Worm (Caenorhabditis elegans) whole organism, L4 larva: ENCODE measurements around the gene F19B2.5.

ENCODE experiments used
- F37D6.2 ChIP-seq: sonication (generic microtip); optimal IDR thresholded peaks from 2 replicates; lab custom pipeline; 2016; ENCODE audit warnings: mild to moderate bottlenecking, missing genetic modification characterization, missing compliant biosample characterization
- T26A8.4 ChIP-seq: fragments of 200-800 bp; sonication (Bioruptor generic); IDR thresholded peaks from 2 replicates; pipeline ENCODE4 v1.3.6; 2022; ENCODE audit warnings: missing genetic modification characterization, missing compliant biosample characterization
- Y105C5A.15 ChIP-seq: fragments of 200-800 bp; sonication (Bioruptor generic); IDR thresholded peaks from 2 replicates; pipeline ENCODE4 v1.3.6; 2022; ENCODE audit warnings: missing genetic modification characterization, missing compliant biosample characterization
- Y5F2A.4 ChIP-seq: fragments of 200-800 bp; sonication (Bioruptor generic); optimal IDR thresholded peaks from 2 replicates; lab custom pipeline; 2018; ENCODE audit warnings: mild to moderate bottlenecking, missing genetic modification characterization, missing compliant biosample characterization
- ZK337.2 ChIP-seq: fragments of 200-800 bp; sonication (Bioruptor generic); IDR thresholded peaks from 2 replicates; pipeline ENCODE4 v1.3.6; 2022; ENCODE audit warnings: missing genetic modification reagents, missing genetic modification characterization, missing compliant biosample characterization
- ZK546.5 ChIP-seq, 2 experiments: sonication (generic microtip); optimal IDR thresholded peaks; 2 replicates each; lab custom pipeline; 2017; ENCODE audit warnings: missing biosample characterization in 2 of 2, missing genetic modification characterization in 2 of 2
- ama-1 ChIP-seq: fragments of 150-350 bp; optimal IDR thresholded peaks from 2 replicates; lab custom pipeline; 2014; ENCODE audit warnings: inconsistent platforms, mixed read lengths
- attf-4 ChIP-seq: sonication (generic microtip); optimal IDR thresholded peaks from 3 replicates; lab custom pipeline; 2017; ENCODE audit warnings: missing biosample characterization, missing genetic modification characterization
- ceh-62 ChIP-seq: sonication (generic microtip); optimal IDR thresholded peaks from 2 replicates; lab custom pipeline; 2017; ENCODE audit warnings: missing biosample characterization, missing genetic modification characterization
- ces-1 ChIP-seq: fragments of 150-350 bp; sonication (generic microtip); optimal IDR thresholded peaks from 4 replicates; lab custom pipeline; 2014; ENCODE audit warnings: missing biosample characterization, missing genetic modification reagents, missing genetic modification characterization
- daf-8 ChIP-seq: fragments of 200-800 bp; sonication (Bioruptor generic); IDR thresholded peaks from 2 replicates; pipeline ENCODE4 v1.3.6; 2022; ENCODE audit warnings: missing genetic modification characterization, missing compliant biosample characterization
- dmd-6 ChIP-seq: fragments of 200-800 bp; sonication (Bioruptor generic); IDR thresholded peaks from 2 replicates; pipeline ENCODE4 v1.3.6; 2022; ENCODE audit warnings: missing genetic modification reagents, missing genetic modification characterization, missing compliant biosample characterization
- dmd-8 ChIP-seq: fragments of 200-800 bp; sonication (Bioruptor generic); IDR thresholded peaks from 2 replicates; pipeline ENCODE4 v1.3.6; 2022; ENCODE audit warnings: missing genetic modification characterization, missing compliant biosample characterization
- dmd-9 ChIP-seq: fragments of 200-800 bp; sonication (Bioruptor generic); IDR thresholded peaks from 2 replicates; pipeline ENCODE4 v1.3.6; 2022; ENCODE audit warnings: missing genetic modification reagents, missing genetic modification characterization, missing compliant biosample characterization
- dpl-1 ChIP-seq: fragments of 150-350 bp; optimal IDR thresholded peaks from 2 replicates; lab custom pipeline; 2014; ENCODE audit warnings: missing biosample characterization, missing genetic modification reagents, missing genetic modification characterization
- dve-1 ChIP-seq: sonication (generic microtip); optimal IDR thresholded peaks from 2 replicates; lab custom pipeline; 2017; ENCODE audit warnings: antibody characterized with exemption, mild to moderate bottlenecking, missing genetic modification characterization, missing compliant biosample characterization; ENCODE audit not compliant: insufficient read depth
- egl-27 ChIP-seq: sonication (generic microtip); optimal IDR thresholded peaks from 3 replicates; lab custom pipeline; 2017; ENCODE audit warnings: missing biosample characterization, missing genetic modification reagents, missing genetic modification characterization
- gei-8 ChIP-seq: fragments of 200-800 bp; sonication (Bioruptor generic); optimal IDR thresholded peaks from 2 replicates; lab custom pipeline; 2018; ENCODE audit warnings: mild to moderate bottlenecking, missing genetic modification characterization, missing compliant biosample characterization
- hlh-11 ChIP-seq: fragments of 200-800 bp; sonication (Bioruptor generic); optimal IDR thresholded peaks from 2 replicates; lab custom pipeline; 2018; ENCODE audit warnings: mild to moderate bottlenecking, missing genetic modification characterization, missing compliant biosample characterization
- hlh-30 ChIP-seq: sonication (generic microtip); optimal IDR thresholded peaks from 2 replicates; lab custom pipeline; 2017; ENCODE audit warnings: antibody characterized with exemption, mild to moderate bottlenecking, missing genetic modification characterization, missing compliant biosample characterization; ENCODE audit not compliant: insufficient read depth
- lim-7 ChIP-seq: fragments of 200-800 bp; sonication (Bioruptor generic); IDR thresholded peaks from 2 replicates; pipeline ENCODE4 v1.3.6; 2022; ENCODE audit warnings: missing genetic modification characterization, missing compliant biosample characterization
- lin-15B ChIP-seq: fragments of 150-350 bp; sonication (generic microtip); optimal IDR thresholded peaks from 3 replicates; lab custom pipeline; 2014; ENCODE audit warnings: missing biosample characterization, missing genetic modification characterization
- lin-38 ChIP-seq: fragments of 200-800 bp; sonication (Bioruptor generic); IDR thresholded peaks from 2 replicates; pipeline ENCODE4 v1.3.6; 2022; ENCODE audit warnings: missing genetic modification reagents, missing genetic modification characterization, missing compliant biosample characterization
- madf-5 ChIP-seq, 2 experiments: fragments of 200-800 bp; sonication (Bioruptor generic); IDR thresholded peaks; 2 replicates each; pipeline ENCODE4 v1.3.6; 2022; ENCODE audit warnings: missing compliant biosample characterization in 2 of 2, missing genetic modification characterization in 2 of 2
- madf-9 ChIP-seq: fragments of 200-800 bp; sonication (Bioruptor generic); conservative IDR thresholded peaks from 2 replicates; pipeline ENCODE4 v1.3.6; 2022; ENCODE audit warnings: missing genetic modification reagents, missing genetic modification characterization, missing compliant biosample characterization
- mdt-29 ChIP-seq: fragments of 200-800 bp; sonication (Bioruptor generic); IDR thresholded peaks from 2 replicates; pipeline ENCODE4 v1.3.6; 2022; ENCODE audit warnings: missing genetic modification reagents, missing genetic modification characterization, missing compliant biosample characterization
- mep-1 ChIP-seq: fragments of 150-350 bp; sonication (generic microtip); optimal IDR thresholded peaks from 3 replicates; lab custom pipeline; 2014; ENCODE audit warnings: missing biosample characterization, missing genetic modification characterization
- mes-2 ChIP-seq: sonication (generic microtip); optimal IDR thresholded peaks from 2 replicates; lab custom pipeline; 2016; ENCODE audit warnings: missing genotype, mild to moderate bottlenecking, missing genetic modification characterization, missing compliant biosample characterization; ENCODE audit not compliant: poor library complexity, severe bottlenecking
- mxl-3 ChIP-seq: fragments of 200-800 bp; sonication (Bioruptor generic); optimal IDR thresholded peaks from 2 replicates; lab custom pipeline; 2018; ENCODE audit warnings: mild to moderate bottlenecking, missing genetic modification characterization, missing compliant biosample characterization
- nhr-11 ChIP-seq: fragments of 150-350 bp; optimal IDR thresholded peaks from 2 replicates; lab custom pipeline; 2014; ENCODE audit warnings: missing biosample characterization, missing genetic modification characterization
- nhr-111 ChIP-seq: fragments of 200-800 bp; sonication (Bioruptor generic); optimal IDR thresholded peaks from 2 replicates; lab custom pipeline; 2018; ENCODE audit warnings: mild to moderate bottlenecking, missing genetic modification characterization, missing compliant biosample characterization
- nhr-41 ChIP-seq: fragments of 200-800 bp; sonication (Bioruptor generic); IDR thresholded peaks from 2 replicates; pipeline ENCODE4 v1.3.6; 2022; ENCODE audit warnings: missing genetic modification reagents, missing genetic modification characterization, missing compliant biosample characterization
- nhr-42 ChIP-seq: fragments of 200-800 bp; sonication (Bioruptor generic); IDR thresholded peaks from 2 replicates; pipeline ENCODE4 v1.3.6; 2022; ENCODE audit warnings: missing genetic modification characterization, missing compliant biosample characterization
- nhr-48 ChIP-seq: sonication (generic microtip); optimal IDR thresholded peaks from 2 replicates; lab custom pipeline; 2016; ENCODE audit warnings: mild to moderate bottlenecking, missing genetic modification characterization, missing compliant biosample characterization
- nhr-76 ChIP-seq: fragments of 150-350 bp; optimal IDR thresholded peaks from 2 replicates; lab custom pipeline; 2014; ENCODE audit warnings: missing biosample characterization, missing genetic modification characterization
- nhr-77 ChIP-seq: fragments of 150-350 bp; optimal IDR thresholded peaks from 2 replicates; lab custom pipeline; 2014; ENCODE audit warnings: missing biosample characterization, missing genetic modification characterization
- pha-4 ChIP-seq, 2 experiments: fragments of 150-350 bp in 1 of 2; fragments of 200-800 bp in 1 of 2; sonication (Bioruptor generic) in 1 of 2; IDR thresholded peaks in 1 of 2; optimal IDR thresholded peaks in 1 of 2; 2 replicates each; pipeline versions ENCODE4 v1.3.6 to Lab custom; 2014 to 2022; ENCODE audit warnings: missing genetic modification characterization in 2 of 2, missing genetic modification reagents in 2 of 2, missing biosample characterization in 1 of 2, missing compliant biosample characterization in 1 of 2
- rbr-2 ChIP-seq: sonication (generic microtip); optimal IDR thresholded peaks from 2 replicates; lab custom pipeline; 2016; ENCODE audit warnings: missing genotype, missing genetic modification characterization, missing compliant biosample characterization
- saeg-2 ChIP-seq: fragments of 200-800 bp; sonication (Bioruptor generic); IDR thresholded peaks from 2 replicates; pipeline ENCODE4 v1.3.6; 2022; ENCODE audit warnings: missing genetic modification reagents, missing genetic modification characterization, missing compliant biosample characterization
- sdz-12 ChIP-seq: fragments of 200-800 bp; sonication (Bioruptor generic); optimal IDR thresholded peaks from 2 replicates; lab custom pipeline; 2018; ENCODE audit warnings: mild to moderate bottlenecking, missing genetic modification characterization, missing compliant biosample characterization
- skn-1 ChIP-seq: fragments of 150-350 bp; optimal IDR thresholded peaks from 2 replicates; lab custom pipeline; 2014; ENCODE audit warnings: missing biosample characterization, missing genetic modification characterization
- snpc-4 ChIP-seq: fragments of 150-350 bp; optimal IDR thresholded peaks from 2 replicates; lab custom pipeline; 2014; ENCODE audit warnings: missing biosample characterization, missing genetic modification characterization
- unc-39 ChIP-seq: sonication (generic microtip); optimal IDR thresholded peaks from 2 replicates; lab custom pipeline; 2017; ENCODE audit warnings: missing biosample characterization, missing genetic modification characterization
- vab-7 ChIP-seq: fragments of 200-800 bp; sonication (Bioruptor generic); IDR thresholded peaks from 2 replicates; pipeline ENCODE4 v1.3.6; 2022; ENCODE audit warnings: missing genetic modification reagents, missing genetic modification characterization, missing compliant biosample characterization
- zag-1 ChIP-seq: fragments of 150-350 bp; optimal IDR thresholded peaks from 2 replicates; lab custom pipeline; 2014; ENCODE audit warnings: missing biosample characterization, missing genetic modification characterization
- zfp-3 ChIP-seq: fragments of 200-800 bp; sonication (Bioruptor generic); conservative IDR thresholded peaks from 2 replicates; pipeline ENCODE4 v1.3.6; 2022; ENCODE audit warnings: missing genetic modification reagents, missing genetic modification characterization, missing compliant biosample characterization
- zip-11 ChIP-seq: fragments of 200-800 bp; sonication (Bioruptor generic); IDR thresholded peaks from 2 replicates; pipeline ENCODE4 v1.3.6; 2022; ENCODE audit warnings: missing genetic modification characterization, missing compliant biosample characterization
- zip-2 ChIP-seq: fragments of 150-350 bp; optimal IDR thresholded peaks from 2 replicates; lab custom pipeline; 2014; ENCODE audit warnings: missing biosample characterization, missing genetic modification characterization
- ztf-7 ChIP-seq: fragments of 150-350 bp; optimal IDR thresholded peaks from 2 replicates; lab custom pipeline; 2014; ENCODE audit warnings: missing biosample characterization, missing genetic modification characterization

F19B2.5 gene

ce11 chrV:20164059-20164892 lies at the start of gene F19B2.5:
Gene F19B2.5 (minus strand): TSS chrV:20164165.
- TF ChIP-seq pha-4 (GFP tag; IDR thresholded peaks at IDR 0.05; lab: Robert Waterston, UW), result 0 out of 2 replicates have a peak, but pooled peaks have one; percentile 50
- no peak for TF ChIP-seq pha-4 (tag; optimal IDR thresholded peaks at IDR 0.05; lab: Kevin White, UChicago)
- TF ChIP-seq snpc-4 (tag; lab: Kevin White, UChicago), result no peak
- TF ChIP-seq madf-5 (GFP tag; IDR thresholded peaks at IDR 0.05; lab: Robert Waterston, UW), result no peak
- TF ChIP-seq mep-1 (tag; lab: Kevin White, UChicago), result peak; percentile 6
- no peak for TF ChIP-seq dmd-8 (GFP tag; lab: Robert Waterston, UW)
- TF ChIP-seq unc-39 (tag; lab: Kevin White, UChicago), result no peak
- no peak; the same call in 1 of the 2 replicates for TF ChIP-seq lin-38 (GFP tag; lab: Robert Waterston, UW)
- no peak for TF ChIP-seq mes-2 (tag; lab: Kevin White, UChicago)
- no peak for TF ChIP-seq ZK337.2
- no peak for TF ChIP-seq rbr-2 (tag; lab: Kevin White, UChicago)
- peak; percentile 83 for TF ChIP-seq dmd-6 (GFP tag; lab: Robert Waterston, UW)
- TF ChIP-seq nhr-42 (GFP tag; lab: Robert Waterston, UW), result 0 out of 2 replicates have a peak, but pooled peaks have one; percentile 53
- no peak for TF ChIP-seq ZK546.5 (tag; optimal IDR thresholded peaks at IDR 0.05; lab: Kevin White, UChicago)
- TF ChIP-seq nhr-76 (tag; lab: Kevin White, UChicago), result no peak
- no peak for TF ChIP-seq lim-7
- TF ChIP-seq hlh-30 (tag; lab: Kevin White, UChicago), result peak; percentile 69
- TF ChIP-seq F37D6.2 (tag; lab: Kevin White, UChicago), result no peak
- no peak for TF ChIP-seq ces-1 (GFP tag; lab: Kevin White, UChicago)
- no peak for TF ChIP-seq mxl-3 (GFP tag; lab: Kevin White, UChicago)
- TF ChIP-seq nhr-77 (tag; lab: Kevin White, UChicago), result peak; percentile 49
- no peak for TF ChIP-seq daf-8 (GFP tag; lab: Robert Waterston, UW)
- TF ChIP-seq nhr-11 (tag; lab: Kevin White, UChicago), result no peak
- peak; percentile 87; the same call in 1 of the 2 replicates for TF ChIP-seq saeg-2 (GFP tag; lab: Robert Waterston, UW)
- no peak for TF ChIP-seq lin-15B (tag; lab: Kevin White, UChicago)
- peak; percentile 60 for TF ChIP-seq gei-8 (GFP tag; lab: Kevin White, UChicago)
- peak; percentile 79 for TF ChIP-seq nhr-48
- TF ChIP-seq skn-1, result no peak
- peak; percentile 100 for TF ChIP-seq mdt-29 (GFP tag; lab: Robert Waterston, UW)
- TF ChIP-seq ama-1 (lab: Kevin White, UChicago), result peak; percentile 88
- peak; percentile 26 for TF ChIP-seq dpl-1 (GFP tag; lab: Kevin White, UChicago)
- no peak for TF ChIP-seq ceh-62 (tag; lab: Kevin White, UChicago)
- TF ChIP-seq Y5F2A.4, result no peak
- peak; percentile 49; the same call in 1 of the 2 replicates for TF ChIP-seq dmd-9 (GFP tag; lab: Robert Waterston, UW)
- no peak for TF ChIP-seq nhr-111
- TF ChIP-seq vab-7 (GFP tag; lab: Robert Waterston, UW), result no peak
- peak; percentile 74 for TF ChIP-seq T26A8.4 (GFP tag; lab: Robert Waterston, UW)
- no peak for TF ChIP-seq egl-27 (tag; lab: Kevin White, UChicago)
- peak; percentile 25 for TF ChIP-seq ztf-7 (tag; lab: Kevin White, UChicago)
- TF ChIP-seq zip-2 (tag; lab: Kevin White, UChicago), result no peak
- peak; percentile 97 for TF ChIP-seq dve-1
- TF ChIP-seq nhr-41, result 0 out of 2 replicates have a peak, but pooled peaks have one; percentile 40
- TF ChIP-seq sdz-12 (GFP tag; lab: Kevin White, UChicago), result no peak
- TF ChIP-seq zfp-3, result peak; percentile 73; the same call in 1 of the 2 replicates
- no peak for TF ChIP-seq zip-11
- TF ChIP-seq attf-4, result no peak
- TF ChIP-seq hlh-11 (tag; lab: Kevin White, UChicago), result peak; percentile 88
- no peak for TF ChIP-seq Y105C5A.15 (GFP tag; lab: Robert Waterston, UW)
- TF ChIP-seq madf-9 (GFP tag; lab: Robert Waterston, UW), result 0 out of 2 replicates have a peak, but pooled peaks have one; percentile 13
- no peak for TF ChIP-seq zag-1 (tag; lab: Kevin White, UChicago)
